Fruit fly (Drosophila melanogaster) whole organism, prepupa: Measurements from ENCODE around the gene Snoo.

ENCODE experiments used
- CG6808 ChIP-seq: fragments of 200-800 bp; sonication (Bioruptor generic); optimal IDR thresholded peaks from 3 replicates; lab custom pipeline; 2017; ENCODE audit warnings: missing biosample characterization, missing genetic modification characterization, mild to moderate bottlenecking, moderate library complexity, missing genetic modification reagents
- CG9139 ChIP-seq: fragments of 200-800 bp; sonication (Bioruptor generic); optimal IDR thresholded peaks from 3 replicates; lab custom pipeline; 2017; ENCODE audit warnings: missing biosample characterization, mild to moderate bottlenecking, missing genetic modification characterization
- Hr39 ChIP-seq: fragments of 200-800 bp; sonication (Bioruptor generic); optimal IDR thresholded peaks from 2 replicates; lab custom pipeline; 2016; ENCODE audit warnings: missing biosample characterization, missing genetic modification characterization
- Met ChIP-seq: fragments of 200-800 bp; sonication (Bioruptor generic); optimal IDR thresholded peaks from 3 replicates; lab custom pipeline; 2016; ENCODE audit warnings: missing biosample characterization, missing genetic modification characterization
- OdsH ChIP-seq: fragments of 200-800 bp; sonication (Bioruptor generic); optimal IDR thresholded peaks from 3 replicates; lab custom pipeline; 2016; ENCODE audit warnings: missing biosample characterization, missing genetic modification characterization
- lz ChIP-seq: fragments of 200-800 bp; sonication (Bioruptor generic); optimal IDR thresholded peaks from 3 replicates; lab custom pipeline; 2016; ENCODE audit warnings: missing biosample characterization, missing genetic modification characterization
- vri ChIP-seq: fragments of 200-800 bp; sonication (Bioruptor generic); optimal IDR thresholded peaks from 3 replicates; lab custom pipeline; 2016; ENCODE audit warnings: missing biosample characterization, mild to moderate bottlenecking, missing genetic modification characterization

dm6 chr2L:8004072-8004471 lies 20.1 kb upstream of the Snoo start, which contains the start of gene Wwox:
- TF ChIP-seq vri (GFP tag; lab: Kevin White, UChicago) (no peak), CG6808 (GFP tag; lab: Kevin White, UChicago) (no peak), Hr39 (GFP tag; lab: Kevin White, UChicago) (no peak), Met (GFP tag; lab: Kevin White, UChicago) (no peak), OdsH (GFP tag; lab: Kevin White, UChicago) (no peak), CG9139 (GFP tag; lab: Kevin White, UChicago) (no peak), lz (no peak)
